Worm (Caenorhabditis elegans) whole organism, mixed stage, embryonic: ENCODE results near the gene F20C5.6.

Experiments
- ces-1 ChIP-seq: fragments of 150-350 bp; optimal IDR thresholded peaks from 2 replicates; lab custom pipeline; 2014; ENCODE audit warnings: missing biosample characterization, missing genetic modification reagents, missing genetic modification characterization
- elt-3 ChIP-seq: fragments of 150-350 bp; optimal IDR thresholded peaks from 2 replicates; lab custom pipeline; 2014; ENCODE audit warnings: missing biosample characterization, missing genetic modification characterization
- nhr-12 ChIP-seq: fragments of 150-350 bp; optimal IDR thresholded peaks from 2 replicates; lab custom pipeline; 2014; ENCODE audit warnings: missing biosample characterization, missing genetic modification characterization

ce11 chrIV:8793223-8793622 is 20.2 kb upstream of the F20C5.6 start:
- TF ChIP-seq elt-3 (no peak), nhr-12 (tag; lab: Kevin White, UChicago) (no peak), ces-1 (GFP tag; lab: Kevin White, UChicago) (no peak)
